Fruit fly (Drosophila melanogaster) whole organism, prepupa: ENCODE results near the gene CG44837.

ENCODE experiments used
- CG34406 ChIP-seq: fragments of 200-800 bp; sonication (Bioruptor generic); optimal IDR thresholded peaks from 3 replicates; lab custom pipeline; 2016; ENCODE audit warnings: missing biosample characterization, missing genetic modification characterization
- Sox102F ChIP-seq: fragments of 200-800 bp; sonication (Bioruptor generic); optimal IDR thresholded peaks from 2 replicates; lab custom pipeline; 2016; ENCODE audit warnings: missing biosample characterization, mild to moderate bottlenecking, missing genetic modification characterization
- Sox15 ChIP-seq: fragments of 200-800 bp; sonication (Bioruptor generic); optimal IDR thresholded peaks from 3 replicates; lab custom pipeline; 2016; ENCODE audit warnings: missing biosample characterization, missing genetic modification characterization

dm6 chr3L:11831199-11831598, 107.5 kb downstream of the CG44837 start:
- TF ChIP-seq Sox102F, result no peak
- TF ChIP-seq Sox15 (GFP tag; lab: Kevin White, UChicago), result no peak
- TF ChIP-seq CG34406 (GFP tag; lab: Kevin White, UChicago), result no peak
